Fruit fly (Drosophila melanogaster) whole organism, embryonic: ENCODE data around the gene CG32483.

Experiments used
- Antp ChIP-seq: fragments of 200-800 bp; sonication (Bioruptor generic); optimal IDR thresholded peaks from 3 replicates; lab custom pipeline; 2016; ENCODE audit warnings: missing biosample characterization, missing genetic modification characterization
- CG10366 ChIP-seq: fragments of 200-800 bp; sonication (Bioruptor generic); IDR thresholded peaks from 2 replicates; pipeline ENCODE4 v1.3.6; 2022; ENCODE audit warnings: missing biosample characterization, missing genetic modification characterization
- CG10979 ChIP-seq: fragments of 200-800 bp; sonication (Bioruptor generic); optimal IDR thresholded peaks from 2 replicates; lab custom pipeline; 2018; ENCODE audit warnings: missing biosample characterization, mild to moderate bottlenecking, missing genetic modification characterization, moderate library complexity
- CG12155 ChIP-seq: fragments of 200-800 bp; sonication (Bioruptor generic); optimal IDR thresholded peaks from 3 replicates; lab custom pipeline; 2016; ENCODE audit warnings: missing biosample characterization, missing genetic modification characterization
- CG13775 ChIP-seq: fragments of 200-800 bp; sonication (Bioruptor generic); optimal IDR thresholded peaks from 3 replicates; lab custom pipeline; 2017; ENCODE audit warnings: missing biosample characterization, mild to moderate bottlenecking, missing genetic modification characterization
- CG15479 ChIP-seq: fragments of 200-800 bp; sonication (Bioruptor generic); optimal IDR thresholded peaks from 3 replicates; lab custom pipeline; 2019; ENCODE audit warnings: missing biosample characterization, mild to moderate bottlenecking, missing genetic modification characterization, moderate library complexity
- CG1647 ChIP-seq: fragments of 200-800 bp; sonication (Bioruptor generic); optimal IDR thresholded peaks from 3 replicates; lab custom pipeline; 2016; ENCODE audit warnings: missing biosample characterization, missing genetic modification characterization
- CG16815 ChIP-seq: fragments of 200-800 bp; sonication (Bioruptor generic); optimal IDR thresholded peaks from 3 replicates; lab custom pipeline; 2017; ENCODE audit warnings: missing biosample characterization, mild to moderate bottlenecking, missing genetic modification characterization
- CG18011 ChIP-seq: fragments of 200-800 bp; sonication (Bioruptor generic); optimal IDR thresholded peaks from 2 replicates; lab custom pipeline; 2017; ENCODE audit warnings: missing biosample characterization, missing genetic modification characterization, mild to moderate bottlenecking, moderate library complexity, missing genotype
- CG18764 ChIP-seq: fragments of 200-800 bp; sonication (Bioruptor generic); optimal IDR thresholded peaks from 3 replicates; lab custom pipeline; 2016; ENCODE audit warnings: missing biosample characterization, missing genetic modification characterization
- CG2129 ChIP-seq: fragments of 200-800 bp; sonication (Bioruptor generic); IDR thresholded peaks from 2 replicates; pipeline ENCODE4 v1.3.6; 2022; ENCODE audit warnings: missing biosample characterization, missing genetic modification characterization; ENCODE audit not compliant: partially characterized antibody
- CG3065 ChIP-seq: fragments of 200-800 bp; sonication (Bioruptor generic); optimal IDR thresholded peaks from 2 replicates; lab custom pipeline; 2016; ENCODE audit warnings: missing biosample characterization, missing genetic modification characterization
- CG31388 ChIP-seq: fragments of 200-800 bp; sonication (Bioruptor generic); optimal IDR thresholded peaks from 2 replicates; lab custom pipeline; 2016; ENCODE audit warnings: missing biosample characterization, missing genetic modification characterization
- CG3407 ChIP-seq: fragments of 200-800 bp; sonication (Bioruptor generic); optimal IDR thresholded peaks from 2 replicates; lab custom pipeline; 2018; ENCODE audit warnings: missing biosample characterization, mild to moderate bottlenecking, missing genetic modification characterization
- CG34224 ChIP-seq: fragments of 200-800 bp; sonication (Bioruptor generic); IDR thresholded peaks from 3 replicates; pipeline ENCODE4 v1.3.6; 2022; ENCODE audit warnings: missing biosample characterization, missing genetic modification characterization; ENCODE audit not compliant: partially characterized antibody
- CG4730 ChIP-seq: fragments of 200-800 bp; sonication (Bioruptor generic); IDR thresholded peaks from 2 replicates; pipeline ENCODE4 v1.3.6; 2022; ENCODE audit warnings: missing biosample characterization, missing genetic modification characterization
- CG6854 ChIP-seq: fragments of 200-800 bp; sonication (Bioruptor generic); optimal IDR thresholded peaks from 3 replicates; lab custom pipeline; 2017; ENCODE audit warnings: missing biosample characterization, mild to moderate bottlenecking, missing genetic modification characterization
- CG7271 ChIP-seq: fragments of 200-800 bp; sonication (Bioruptor generic); optimal IDR thresholded peaks from 2 replicates; lab custom pipeline; 2018; ENCODE audit warnings: missing biosample characterization, mild to moderate bottlenecking, missing genetic modification characterization, moderate library complexity
- CG8388 ChIP-seq: fragments of 200-800 bp; sonication (Bioruptor generic); optimal IDR thresholded peaks from 2 replicates; lab custom pipeline; 2019; ENCODE audit warnings: missing biosample characterization, mild to moderate bottlenecking, missing genetic modification characterization, moderate library complexity
- CG9609 ChIP-seq: fragments of 200-800 bp; sonication (Bioruptor generic); optimal IDR thresholded peaks from 3 replicates; lab custom pipeline; 2016; ENCODE audit warnings: missing biosample characterization, missing genetic modification characterization
- Elba2 ChIP-seq: fragments of 200-800 bp; sonication (Bioruptor generic); optimal IDR thresholded peaks from 3 replicates; lab custom pipeline; 2016; ENCODE audit warnings: missing biosample characterization, missing genetic modification characterization
- Ets97D ChIP-seq: fragments of 200-800 bp; sonication (Bioruptor generic); optimal IDR thresholded peaks from 3 replicates; lab custom pipeline; 2016; ENCODE audit warnings: missing biosample characterization, missing genetic modification characterization
- Gsc ChIP-seq: fragments of 200-800 bp; sonication (Bioruptor generic); IDR thresholded peaks from 2 replicates; pipeline ENCODE4 v1.3.6; 2022; ENCODE audit warnings: missing biosample characterization, missing genetic modification characterization
- Hmr ChIP-seq: fragments of 200-800 bp; sonication (Bioruptor generic); optimal IDR thresholded peaks from 3 replicates; lab custom pipeline; 2017; ENCODE audit warnings: mild to moderate bottlenecking, missing biosample characterization, missing genetic modification reagents, missing genetic modification characterization
- Lpt ChIP-seq: fragments of >200 bp; optimal IDR thresholded peaks from 2 replicates; lab custom pipeline; 2018; ENCODE audit warnings: missing biosample characterization, missing genetic modification characterization
- MTF-1 ChIP-seq: fragments of 200-800 bp; sonication (Bioruptor generic); optimal IDR thresholded peaks from 2 replicates; lab custom pipeline; 2018; ENCODE audit warnings: missing biosample characterization, mild to moderate bottlenecking, missing genetic modification characterization, borderline replicate concordance
- NC2α ChIP-seq: fragments of 200-800 bp; sonication (Bioruptor generic); optimal IDR thresholded peaks from 2 replicates; lab custom pipeline; 2016; ENCODE audit warnings: missing biosample characterization, missing genetic modification characterization
- Ravus ChIP-seq: fragments of 200-800 bp; sonication (Bioruptor generic); IDR thresholded peaks from 2 replicates; pipeline ENCODE4 v1.3.6; 2022; ENCODE audit warnings: missing biosample characterization, missing genetic modification characterization
- Sox100B ChIP-seq: fragments of 200-800 bp; sonication (Bioruptor generic); optimal IDR thresholded peaks from 3 replicates; lab custom pipeline; 2018; ENCODE audit warnings: missing biosample characterization, mild to moderate bottlenecking, missing genetic modification characterization
- Usf ChIP-seq: fragments of 200-800 bp; sonication (Bioruptor generic); optimal IDR thresholded peaks from 2 replicates; lab custom pipeline; 2017; ENCODE audit warnings: missing genotype, missing biosample characterization, missing genetic modification characterization
- Xbp1 ChIP-seq: fragments of 200-800 bp; sonication (Bioruptor generic); optimal IDR thresholded peaks from 3 replicates; lab custom pipeline; 2016; ENCODE audit warnings: missing biosample characterization, mild to moderate bottlenecking, missing genetic modification characterization
- ab ChIP-seq: fragments of 200-800 bp; sonication (Bioruptor generic); optimal IDR thresholded peaks from 2 replicates; lab custom pipeline; 2016; ENCODE audit warnings: missing biosample characterization, missing genetic modification characterization
- croc ChIP-seq: fragments of 200-800 bp; sonication (Bioruptor generic); conservative IDR thresholded peaks from 3 replicates; pipeline ENCODE4 v1.3.6; 2022; ENCODE audit warnings: missing biosample characterization, missing genetic modification characterization
- dan ChIP-seq: fragments of 200-800 bp; sonication (Bioruptor generic); IDR thresholded peaks from 2 replicates; pipeline ENCODE4 v1.3.6; 2022; ENCODE audit warnings: missing biosample characterization, missing genetic modification characterization
- hth ChIP-seq: fragments of >200 bp; optimal IDR thresholded peaks from 2 replicates; lab custom pipeline; 2017; ENCODE audit warnings: inconsistent platforms
- insv ChIP-seq, 2 experiments: fragments of 200-800 bp; sonication (Bioruptor generic); optimal IDR thresholded peaks; 3 replicates each; lab custom pipeline; 2016 to 2018; ENCODE audit warnings: missing biosample characterization in 2 of 2, missing genetic modification characterization in 2 of 2
- kay ChIP-seq: fragments of 200-800 bp; sonication (Bioruptor generic); optimal IDR thresholded peaks from 2 replicates; lab custom pipeline; 2016; ENCODE audit warnings: missing biosample characterization, missing genetic modification characterization
- mam ChIP-seq: fragments of 200-800 bp; sonication (Bioruptor generic); optimal IDR thresholded peaks from 3 replicates; lab custom pipeline; 2016; ENCODE audit warnings: missing biosample characterization, missing genetic modification characterization
- nmo ChIP-seq: fragments of 200-800 bp; sonication (Bioruptor generic); optimal IDR thresholded peaks from 2 replicates; lab custom pipeline; 2018; ENCODE audit warnings: missing biosample characterization, mild to moderate bottlenecking, missing genetic modification characterization, moderate library complexity
- sc ChIP-seq, 3 experiments: fragments of >200 bp in 2 of 3; fragments of 200-800 bp in 1 of 3; sonication (Bioruptor generic) in 1 of 3; optimal IDR thresholded peaks; 2 replicates in 2 of 3; 3 replicates in 1 of 3; lab custom pipeline; 2017; ENCODE audit warnings: mild to moderate bottlenecking in 1 of 3, missing biosample characterization in 1 of 3, missing genetic modification characterization in 1 of 3, missing genetic modification reagents in 1 of 3
- schlank ChIP-seq: fragments of 200-800 bp; sonication (Bioruptor generic); optimal IDR thresholded peaks from 2 replicates; lab custom pipeline; 2018; ENCODE audit warnings: missing biosample characterization, mild to moderate bottlenecking, missing genetic modification characterization
- sens ChIP-seq: fragments of 200-800 bp; sonication (Bioruptor generic); peaks from one replicate; lab custom pipeline; 2016; ENCODE audit warnings: missing biosample characterization, missing genetic modification characterization
- sens-2 ChIP-seq: fragments of 200-800 bp; sonication (Bioruptor generic); IDR thresholded peaks from 2 replicates; pipeline ENCODE4 v1.3.6; 2022; ENCODE audit warnings: missing biosample characterization, missing genetic modification characterization
- shn ChIP-seq: fragments of 200-800 bp; sonication (Bioruptor generic); optimal IDR thresholded peaks from 3 replicates; lab custom pipeline; 2016; ENCODE audit warnings: missing biosample characterization, missing genetic modification characterization
- so ChIP-seq: fragments of 200-800 bp; sonication (Bioruptor generic); IDR thresholded peaks from 3 replicates; pipeline ENCODE4 v1.3.6; 2022; ENCODE audit warnings: missing biosample characterization, missing genetic modification characterization
- tio ChIP-seq: fragments of 200-800 bp; sonication (Bioruptor generic); optimal IDR thresholded peaks from 2 replicates; lab custom pipeline; 2017; ENCODE audit warnings: missing biosample characterization, missing genetic modification characterization, inconsistent platforms
- tna ChIP-seq: fragments of 200-800 bp; sonication (Bioruptor generic); IDR thresholded peaks from 2 replicates; pipeline ENCODE4 v1.3.6; 2022; ENCODE audit warnings: missing biosample characterization, missing genetic modification characterization; ENCODE audit not compliant: partially characterized antibody
- toy ChIP-seq: fragments of 200-800 bp; sonication (Bioruptor generic); IDR thresholded peaks from 2 replicates; pipeline ENCODE4 v1.3.6; 2022; ENCODE audit warnings: missing biosample characterization, missing genetic modification characterization
- trem ChIP-seq: fragments of 200-800 bp; optimal IDR thresholded peaks from 3 replicates; lab custom pipeline; 2019; ENCODE audit warnings: missing biosample characterization, mild to moderate bottlenecking, missing genetic modification characterization, moderate library complexity
- wek ChIP-seq: fragments of 200-800 bp; sonication (Bioruptor generic); optimal IDR thresholded peaks from 3 replicates; lab custom pipeline; 2018; ENCODE audit warnings: missing biosample characterization, mild to moderate bottlenecking, missing genetic modification characterization, moderate library complexity

The CG32483 gene

DNA sequence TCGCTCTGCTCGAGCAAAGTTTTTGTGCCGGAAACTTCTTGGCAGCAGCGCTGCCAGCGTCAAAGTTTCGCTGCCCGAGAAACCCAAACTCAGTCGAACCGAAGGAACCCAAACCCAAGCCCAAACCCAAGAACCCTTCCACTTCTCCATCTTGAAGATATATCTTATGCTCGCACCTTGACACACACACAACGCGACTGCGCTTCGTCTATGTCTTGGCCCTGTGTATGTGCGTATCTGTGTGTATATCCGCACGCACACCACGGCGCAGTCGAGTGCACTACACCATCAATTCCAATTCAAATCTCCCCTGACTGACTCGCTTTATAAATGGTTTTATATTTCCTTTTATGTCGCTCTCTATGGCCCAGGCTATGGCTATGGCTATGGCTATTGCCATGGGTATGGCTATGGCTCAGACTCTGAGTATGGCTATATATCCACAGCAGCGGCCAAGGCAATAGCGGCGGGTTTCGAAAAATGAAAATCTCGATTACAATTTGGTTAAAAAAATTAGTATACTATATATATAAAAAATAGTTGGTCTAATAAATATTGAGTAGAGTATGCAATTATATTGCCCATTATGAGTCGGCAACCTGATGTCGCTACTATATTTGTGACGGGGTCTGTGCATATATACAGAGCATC lies 6.6 kb upstream of the CG32483 start (continued):
- TF ChIP-seq MTF-1 (GFP tag; lab: Kevin White, UChicago) (peak; percentile 93), tna (GFP tag; lab: Robert Waterston, UW) (no peak), Gsc (peak; percentile 87), croc (GFP tag; lab: Robert Waterston, UW) (peak; percentile 95), schlank (tag; lab: Kevin White, UChicago) (peak; percentile 87), CG9609 (GFP tag; lab: Kevin White, UChicago) (peak; percentile 37), CG2129 (GFP tag; lab: Robert Waterston, UW) (no peak), CG6854 (peak; percentile 96), CG4730 (GFP tag; lab: Robert Waterston, UW) (peak; percentile 93), CG1647 (peak; percentile 65), hth (lab: Kevin White, UChicago) (no peak), kay (GFP tag; lab: Kevin White, UChicago) (peak; percentile 89), CG15479 (GFP tag; lab: Kevin White, UChicago) (peak; percentile 52), ab (peak; percentile 18), Sox100B (GFP tag; lab: Kevin White, UChicago) (peak; percentile 94), sens-2 (GFP tag; lab: Robert Waterston, UW) (peak; percentile 89), CG34224 (GFP tag; lab: Robert Waterston, UW) (no peak), toy (GFP tag; lab: Robert Waterston, UW) (peak; percentile 92), CG10979 (tag; lab: Kevin White, UChicago) (peak; percentile 98), Usf (GFP tag; lab: Kevin White, UChicago) (peak; percentile 89), wek (GFP tag; lab: Kevin White, UChicago) (peak; percentile 76), shn (no peak), mam (GFP tag; lab: Kevin White, UChicago) (peak; percentile 51), CG8388 (GFP tag; lab: Kevin White, UChicago) (peak; percentile 95), CG10366 (GFP tag; lab: Robert Waterston, UW) (peak; percentile 93), CG18011 (peak; percentile 74), Ets97D (GFP tag; lab: Kevin White, UChicago) (peak; percentile 23), CG3065 (peak; percentile 81), CG31388 (GFP tag; lab: Kevin White, UChicago) (peak; percentile 90), CG3407 (GFP tag; lab: Kevin White, UChicago) (peak; percentile 91), CG13775 (GFP tag; lab: Kevin White, UChicago) (peak; percentile 95), Ravus (GFP tag; lab: Robert Waterston, UW) (peak; percentile 80), Elba2 (GFP tag; lab: Kevin White, UChicago) (peak; percentile 46), sc (optimal IDR thresholded peaks at IDR 0.05; lab: Kevin White, UChicago) (no peak), sc (GFP tag; optimal IDR thresholded peaks at IDR 0.05; lab: Kevin White, UChicago) (peak; percentile 93), trem (tag; lab: Kevin White, UChicago) (peak; percentile 95), sens (GFP tag; lab: Kevin White, UChicago) (peak; percentile 97), dan (peak; percentile 81), CG16815 (peak; percentile 95), so (GFP tag; lab: Robert Waterston, UW) (peak; percentile 96), insv (GFP tag; optimal IDR thresholded peaks at IDR 0.05; lab: Kevin White, UChicago) (peak in 1 of 2 experiments; percentile 47), tio (no peak), NC2α (GFP tag; lab: Kevin White, UChicago) (peak; percentile 34), CG7271 (tag; lab: Kevin White, UChicago) (peak; percentile 94), Antp (GFP tag; lab: Kevin White, UChicago) (peak; percentile 32), Lpt (GFP tag; lab: Kevin White, UChicago) (no peak), Xbp1 (GFP tag; lab: Kevin White, UChicago) (peak; percentile 94), nmo (GFP tag; lab: Kevin White, UChicago) (peak; percentile 97), Hmr (GFP tag; lab: Kevin White, UChicago) (peak; percentile 96), CG18764 (GFP tag; lab: Kevin White, UChicago) (peak; percentile 87), CG12155 (GFP tag; lab: Kevin White, UChicago) (peak; percentile 89)
